Worm (Caenorhabditis elegans): ENCODE results near the gene C25G4.7.
A peak's percentile ranks its signal among the peaks of the same experiment; 100 is the strongest.

The C25G4.7 gene

DNA sequence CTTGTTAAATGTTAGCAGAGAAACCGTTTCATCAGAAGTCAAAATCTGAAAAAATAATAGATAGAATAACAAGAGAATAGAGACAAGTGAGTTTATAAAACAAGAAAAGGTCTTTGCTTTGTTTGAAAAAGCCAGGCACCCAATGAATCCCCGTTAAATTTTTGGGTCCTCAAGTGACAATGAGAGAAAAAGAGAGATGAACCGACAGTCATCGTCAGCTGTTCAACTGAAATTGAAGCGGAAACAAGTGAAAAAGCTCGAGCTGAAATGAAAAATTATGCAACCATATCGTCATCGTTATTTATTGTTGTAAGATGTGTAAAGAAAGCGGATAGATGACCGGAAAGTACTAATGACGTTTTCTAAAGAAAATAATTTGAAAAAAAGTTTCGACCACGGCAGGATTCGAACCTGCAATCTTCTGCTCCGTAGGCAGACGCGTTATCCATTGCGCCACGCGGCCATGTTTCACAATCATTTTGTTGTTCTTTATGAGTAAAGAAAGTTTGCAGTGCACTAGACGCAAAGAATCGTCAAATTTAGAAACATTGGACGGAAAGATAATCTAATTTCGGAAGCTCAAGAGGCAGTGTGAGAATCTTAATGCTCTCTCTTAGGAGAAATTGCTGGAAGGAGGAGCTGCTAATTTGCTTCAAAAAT is 39.0 kb upstream of the C25G4.7 start, which contains the start of gene F08G5.3 (continued):
- TF ChIP-seq madf-10 (tag; optimal IDR thresholded peaks at IDR 0.05) (peak; percentile 64), F23B12.7 (tag; optimal IDR thresholded peaks at IDR 0.05; ENCODE audit: insufficient read depth) (peak; percentile 73), zfh-2 (GFP tag; conservative IDR thresholded peaks at IDR 0.05) (no peak), ccch-3 (GFP tag; optimal IDR thresholded peaks at IDR 0.05) (no peak), chd-7 (tag; optimal IDR thresholded peaks at IDR 0.05) (peak; percentile 47), ztf-25 (GFP tag; IDR thresholded peaks at IDR 0.05) (peak; percentile 94), ama-1 (optimal IDR thresholded peaks at IDR 0.05) (no peak), ama-1 (GFP tag; optimal IDR thresholded peaks at IDR 0.05) (peak; percentile 70 to 73), mel-28 (tag; optimal IDR thresholded peaks at IDR 0.05; ENCODE audit: borderline replicate concordance) (no peak), nhr-120 (GFP tag; IDR thresholded peaks at IDR 0.05) (no peak), sea-2 (GFP tag; IDR thresholded peaks at IDR 0.05) (no peak), athp-1 (tag; optimal IDR thresholded peaks at IDR 0.05) (peak; percentile 58), ztf-28 (GFP tag; IDR thresholded peaks at IDR 0.05) (peak; percentile 66; the same call in 1 of the 2 replicates), bed-2 (GFP tag; IDR thresholded peaks at IDR 0.05) (no peak), fkh-3 (tag; optimal IDR thresholded peaks at IDR 0.05) (peak; percentile 47), lir-1 (GFP tag; conservative IDR thresholded peaks at IDR 0.05) (no peak), ets-4 (GFP tag; optimal IDR thresholded peaks at IDR 0.05) (no peak), tlf-1 (GFP tag; optimal IDR thresholded peaks at IDR 0.05) (peak; percentile 48), cebp-2 (GFP tag; IDR thresholded peaks at IDR 0.05) (peak; percentile 90; the same call in 1 of the 2 replicates), attf-5 (GFP tag; optimal IDR thresholded peaks at IDR 0.05) (peak; percentile 63), dpl-1 (GFP tag; optimal IDR thresholded peaks at IDR 0.05) (peak; percentile 9), mcd-1 (GFP tag; IDR thresholded peaks at IDR 0.05) (peak; percentile 56), hrde-1 (tag; optimal IDR thresholded peaks at IDR 0.05; ENCODE audit: borderline replicate concordance) (peak; percentile 67), tbp1 (GFP tag; optimal IDR thresholded peaks at IDR 0.05) (peak; percentile 94), Y56A3A.18 (GFP tag; IDR thresholded peaks at IDR 0.05) (0 out of 2 replicates have a peak, but pooled peaks have one; percentile 62), tbx-9 (tag; optimal IDR thresholded peaks at IDR 0.05; ENCODE audit: borderline replicate concordance) (no peak), aptf-3 (GFP tag; IDR thresholded peaks at IDR 0.05) (no peak), somi-1 (GFP tag; optimal IDR thresholded peaks at IDR 0.05) (peak; percentile 59), ztf-22 (GFP tag; optimal IDR thresholded peaks at IDR 0.05) (no peak), die-1 (tag; optimal IDR thresholded peaks at IDR 0.05) (peak; percentile 89), Y95B8A.8 (GFP tag; IDR thresholded peaks at IDR 0.05) (no peak), rcor-1 (GFP tag; IDR thresholded peaks at IDR 0.05) (peak; percentile 22; the same call in 1 of the 2 replicates), hsf-1 (GFP tag; IDR thresholded peaks at IDR 0.05) (peak; percentile 57; the same call in 1 of the 2 replicates), F39B2.1 (GFP tag; IDR thresholded peaks at IDR 0.05) (no peak), mxl-1 (tag; optimal IDR thresholded peaks at IDR 0.05) (peak; percentile 45), T26A5.8 (tag; optimal IDR thresholded peaks at IDR 0.05) (peak; percentile 45), akir-1 (GFP tag; optimal IDR thresholded peaks at IDR 0.05) (no peak), snpc-1.3 (tag; optimal IDR thresholded peaks at IDR 0.05; ENCODE audit: insufficient read depth) (peak; percentile 74), nhr-27 (tag; optimal IDR thresholded peaks at IDR 0.05) (no peak), T07F8.4 (tag; optimal IDR thresholded peaks at IDR 0.05) (peak; percentile 83), ceh-91 (GFP tag; IDR thresholded peaks at IDR 0.05) (no peak), egl-18 (GFP tag; IDR thresholded peaks at IDR 0.05) (0 out of 2 replicates have a peak, but pooled peaks have one; percentile 9), ztf-26 (tag; optimal IDR thresholded peaks at IDR 0.05) (peak; percentile 26), C17E4.6 (GFP tag; IDR thresholded peaks at IDR 0.05) (0 out of 2 replicates have a peak, but pooled peaks have one; percentile 33), F57C9.4 (tag; optimal IDR thresholded peaks at IDR 0.05) (no peak), let-607 (tag; optimal IDR thresholded peaks at IDR 0.05) (peak in 1 of 2 experiments; percentile 29), ceh-40 (GFP tag; IDR thresholded peaks at IDR 0.05) (0 out of 2 replicates have a peak, but pooled peaks have one; percentile 64), egrh-3 (GFP tag; IDR thresholded peaks at IDR 0.05) (peak; percentile 49)
